Fruit fly (Drosophila melanogaster) Kc167 (cell line): ENCODE results near the gene CG9967.

Experiments
- Myc ChIP-seq: fragments of >200 bp; optimal IDR thresholded peaks from 2 replicates; lab custom pipeline; 2017; ENCODE audit warnings: missing external identifiers
- Sin3A ChIP-seq: fragments of >200 bp; optimal IDR thresholded peaks from 2 replicates; lab custom pipeline; 2018; ENCODE audit warnings: missing external identifiers
- h ChIP-seq: fragments of >200 bp; optimal IDR thresholded peaks from 3 replicates; lab custom pipeline; 2018; ENCODE audit warnings: missing external identifiers
- insv ChIP-seq: fragments of >200 bp; optimal IDR thresholded peaks from 3 replicates; lab custom pipeline; 2018; ENCODE audit warnings: missing external identifiers
- psq ChIP-seq: fragments of >200 bp; optimal IDR thresholded peaks from 2 replicates; lab custom pipeline; 2017; ENCODE audit warnings: missing external identifiers
- ttk ChIP-seq: sonication (Bioruptor generic); optimal IDR thresholded peaks from 2 replicates; lab custom pipeline; 2017; ENCODE audit warnings: missing external identifiers

Gene CG9967

dm6 chr2L:2269040-2269439 lies 88.1 kb downstream of the CG9967 start, which contains the start of gene CG17242:
Gene CG17242 (minus strand): TSS chr2L:2269140.
- TF ChIP-seq h (lab: Kevin White, UChicago) (no peak), insv (no peak), ttk (lab: Kevin White, UChicago) (no peak), Sin3A (lab: Kevin White, UChicago) (no peak), psq (lab: Kevin White, UChicago) (no peak), Myc (no peak)

dm6 chr2L:2265221-2265620 lies 91.9 kb downstream of the CG9967 start, which contains the start of gene CG34049:
Gene CG34049 (minus strand): TSS chr2L:2265321.
- no peak for TF ChIP-seq ttk (lab: Kevin White, UChicago)
- no peak for TF ChIP-seq psq (lab: Kevin White, UChicago)
- TF ChIP-seq Myc, result no peak
- no peak for TF ChIP-seq h (lab: Kevin White, UChicago)
- TF ChIP-seq insv, result no peak
- TF ChIP-seq Sin3A (lab: Kevin White, UChicago), result no peak

dm6 chr2L:2263142-2263541 lies 94.0 kb downstream of the CG9967 start, which contains the start of gene CG4270:
Gene CG4270 (plus strand): TSS chr2L:2263442.
- no peak for TF ChIP-seq psq (lab: Kevin White, UChicago)
- no peak for TF ChIP-seq h (lab: Kevin White, UChicago)
- TF ChIP-seq ttk (lab: Kevin White, UChicago), result no peak
- TF ChIP-seq Sin3A (lab: Kevin White, UChicago), result no peak
- TF ChIP-seq Myc, result no peak
- TF ChIP-seq insv, result no peak
